Fruit fly (Drosophila melanogaster) Kc167 (cell line): ENCODE results near the gene CG17450.

ENCODE experiments used
- Myc ChIP-seq: fragments of >200 bp; optimal IDR thresholded peaks from 2 replicates; lab custom pipeline; 2017; ENCODE audit warnings: missing external identifiers
- Sin3A ChIP-seq: fragments of >200 bp; optimal IDR thresholded peaks from 2 replicates; lab custom pipeline; 2018; ENCODE audit warnings: missing external identifiers
- h ChIP-seq: fragments of >200 bp; optimal IDR thresholded peaks from 3 replicates; lab custom pipeline; 2018; ENCODE audit warnings: missing external identifiers
- insv ChIP-seq: fragments of >200 bp; optimal IDR thresholded peaks from 3 replicates; lab custom pipeline; 2018; ENCODE audit warnings: missing external identifiers
- psq ChIP-seq: fragments of >200 bp; optimal IDR thresholded peaks from 2 replicates; lab custom pipeline; 2017; ENCODE audit warnings: missing external identifiers
- ttk ChIP-seq: sonication (Bioruptor generic); optimal IDR thresholded peaks from 2 replicates; lab custom pipeline; 2017; ENCODE audit warnings: missing external identifiers

The CG17450 gene

DNA sequence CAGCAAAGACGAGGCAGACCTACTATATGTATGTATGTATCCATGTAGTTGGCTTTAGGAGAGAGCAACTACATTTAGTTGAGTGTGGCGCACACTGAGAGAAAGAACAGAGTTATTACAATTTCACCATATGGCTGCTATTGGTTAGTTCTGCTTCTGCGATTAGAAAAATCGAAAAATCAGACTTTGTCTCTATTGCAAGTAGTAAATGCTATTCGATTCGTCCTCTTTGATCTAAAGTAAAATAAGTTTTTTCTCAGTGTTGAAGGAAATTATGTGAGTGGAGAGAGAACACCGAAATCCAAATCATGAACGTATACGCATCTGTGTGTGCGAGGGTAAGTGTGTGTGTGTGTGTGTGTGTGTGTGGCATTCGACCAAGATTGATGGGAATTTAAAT is 14.8 kb downstream of the CG17450 start:
- TF ChIP-seq Myc = no peak
- no peak for TF ChIP-seq insv (lab: Kevin White, UChicago)
- TF ChIP-seq h (lab: Kevin White, UChicago) = no peak
- TF ChIP-seq ttk = no peak
- no peak for TF ChIP-seq psq
- TF ChIP-seq Sin3A (lab: Kevin White, UChicago) = no peak

DNA sequence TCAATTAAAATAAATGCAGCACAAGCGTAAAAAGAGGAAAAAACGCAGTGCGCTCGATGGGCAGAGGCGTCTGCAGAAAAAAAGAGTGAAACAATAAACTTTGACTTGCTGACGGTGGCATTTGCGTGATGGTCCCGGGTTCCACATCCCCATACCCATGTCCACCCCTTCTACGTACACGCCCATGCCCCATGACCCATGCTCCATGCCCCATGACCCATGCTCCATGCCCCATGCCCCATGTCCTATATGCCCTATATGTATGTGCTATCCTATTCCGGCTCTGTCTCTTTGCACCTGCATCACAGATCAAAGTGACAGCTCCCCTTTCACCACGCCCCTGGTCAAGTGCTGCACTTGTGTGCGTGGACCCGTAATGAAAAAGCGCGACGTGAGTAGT is 16.7 kb downstream of the CG17450 start:
- no peak for TF ChIP-seq ttk
- no peak for TF ChIP-seq h (lab: Kevin White, UChicago)
- TF ChIP-seq psq = no peak
- TF ChIP-seq Myc = no peak
- TF ChIP-seq Sin3A (lab: Kevin White, UChicago) = no peak
- no peak for TF ChIP-seq insv (lab: Kevin White, UChicago)

DNA sequence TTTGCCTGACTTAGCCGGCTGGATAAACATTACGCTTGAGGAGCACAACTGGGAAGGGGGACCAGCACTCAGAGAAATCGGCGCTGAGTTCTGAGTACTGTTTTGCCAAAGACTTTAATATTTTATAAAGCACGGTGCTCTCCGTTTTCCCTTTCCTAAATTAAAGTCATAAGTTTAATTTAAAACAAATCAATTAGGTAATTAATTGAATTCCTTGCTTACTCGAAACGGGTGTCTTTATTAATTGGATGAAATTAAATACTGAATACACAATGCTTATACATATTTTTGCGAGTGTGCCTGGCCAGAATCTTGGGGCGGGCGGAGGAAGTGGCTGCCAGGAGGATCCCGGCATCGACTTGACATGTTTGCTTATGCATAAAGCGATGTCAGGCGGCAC is 18.8 kb downstream of the CG17450 start:
- TF ChIP-seq insv (lab: Kevin White, UChicago) (no peak), Myc (no peak), psq (no peak), h (lab: Kevin White, UChicago) (no peak), Sin3A (lab: Kevin White, UChicago) (no peak), ttk (no peak)

DNA sequence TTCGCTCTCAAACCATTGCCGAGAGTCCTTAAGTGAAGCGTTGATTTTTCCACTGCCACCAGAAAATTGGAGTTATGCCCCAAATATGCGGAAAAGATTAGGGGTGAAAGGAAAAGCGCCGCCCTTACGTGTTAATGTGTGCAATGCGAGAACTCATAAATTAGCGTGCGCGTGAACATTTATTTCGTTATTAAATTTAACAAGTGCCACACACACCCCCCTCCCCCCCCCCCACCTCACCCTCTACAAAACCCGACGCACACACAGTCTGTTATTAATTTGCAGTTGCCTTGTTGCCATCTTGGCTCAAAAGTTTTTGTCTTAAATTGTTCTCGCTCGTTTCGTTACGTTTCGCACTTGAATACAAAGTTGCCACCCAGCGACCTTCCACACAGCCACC is 20.7 kb downstream of the CG17450 start:
- TF ChIP-seq Sin3A (lab: Kevin White, UChicago) (no peak), insv (lab: Kevin White, UChicago) (no peak), Myc (no peak), psq (no peak), ttk (no peak), h (lab: Kevin White, UChicago) (no peak)

DNA sequence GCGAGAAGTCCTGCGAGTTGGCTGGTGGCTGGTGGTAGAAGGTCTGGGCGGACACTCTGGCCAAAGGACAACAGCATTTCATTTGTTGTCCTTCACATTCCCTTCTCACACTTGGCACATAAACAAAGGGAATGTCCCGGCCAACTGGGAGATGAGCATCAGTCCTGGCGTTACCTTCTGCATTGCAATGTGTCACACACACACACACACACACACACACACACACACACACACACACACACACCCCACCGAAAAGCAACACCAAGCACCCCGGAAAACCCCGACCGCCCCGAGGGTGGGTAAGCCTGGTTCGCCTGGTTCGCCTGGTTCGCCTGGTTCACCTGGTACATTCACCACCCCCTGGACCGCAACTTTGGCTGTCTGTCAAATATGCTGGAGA is 40.9 kb downstream of the CG17450 start:
- TF ChIP-seq h (lab: Kevin White, UChicago) = no peak
- TF ChIP-seq Sin3A (lab: Kevin White, UChicago) = no peak
- no peak for TF ChIP-seq Myc
- no peak for TF ChIP-seq insv (lab: Kevin White, UChicago)
- TF ChIP-seq psq = no peak
- no peak for TF ChIP-seq ttk

DNA sequence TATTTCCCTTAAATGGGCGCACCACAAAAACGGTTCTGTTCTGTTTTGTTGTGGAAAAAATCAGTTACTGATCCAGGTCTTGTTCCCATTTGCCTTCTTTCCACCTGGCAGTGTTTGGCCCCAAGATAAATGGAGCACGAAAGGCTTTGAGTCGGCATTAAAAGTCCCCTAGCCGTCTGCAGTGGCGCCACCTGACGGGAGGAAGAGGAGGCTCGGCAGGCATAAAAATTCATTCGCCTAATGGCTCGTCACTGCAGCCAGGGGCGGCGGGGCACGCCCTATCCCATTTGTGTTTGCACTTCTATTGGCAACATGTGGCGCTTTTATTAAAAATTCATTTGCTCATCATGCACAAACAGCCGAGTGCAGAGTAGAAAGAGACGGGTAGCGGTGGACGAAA is 43.2 kb downstream of the CG17450 start:
- TF ChIP-seq h (lab: Kevin White, UChicago) (no peak), Sin3A (lab: Kevin White, UChicago) (no peak), ttk (no peak), psq (no peak), insv (lab: Kevin White, UChicago) (no peak), Myc (no peak)

DNA sequence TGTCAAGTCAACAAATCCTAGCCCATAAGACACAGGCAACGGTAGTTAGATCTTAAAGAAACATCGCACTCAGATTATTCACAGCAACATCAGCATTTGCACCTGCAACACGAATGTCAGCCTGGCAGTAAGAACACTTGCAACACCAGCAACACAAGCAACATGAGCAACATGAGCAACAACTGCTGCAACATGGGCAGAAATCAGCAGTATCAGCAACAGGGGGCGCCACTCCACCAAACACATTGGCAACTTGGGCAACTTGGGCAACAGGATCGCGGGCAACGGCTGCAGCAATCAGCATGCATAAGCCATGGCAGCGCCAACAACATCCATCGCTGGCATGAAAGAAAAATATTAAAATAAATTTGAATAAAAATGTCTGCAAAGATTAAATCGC is 45.9 kb downstream of the CG17450 start:
- TF ChIP-seq h (lab: Kevin White, UChicago) (no peak), psq (no peak), Myc (no peak), ttk (no peak), insv (lab: Kevin White, UChicago) (no peak), Sin3A (lab: Kevin White, UChicago) (no peak)
